Fruit fly (Drosophila melanogaster) ovary, adult (tissue): ENCODE measurements around the gene Sp7.

Source experiments
- CG17801 ChIP-seq: fragments of 200-800 bp; optimal IDR thresholded peaks from 2 replicates; lab custom pipeline; 2019; ENCODE audit warnings: missing biosample characterization, mild to moderate bottlenecking, missing genetic modification characterization, moderate library complexity; ENCODE audit not compliant: partially characterized antibody

Sp7 gene

dm6 chr3R:7759486-7759885 lies at the start of gene Sp7:
Gene Sp7 (plus strand): TSS chr3R:7759786.
- TF ChIP-seq CG17801 (GFP tag; lab: Kevin White, UChicago), result no peak

DNA sequence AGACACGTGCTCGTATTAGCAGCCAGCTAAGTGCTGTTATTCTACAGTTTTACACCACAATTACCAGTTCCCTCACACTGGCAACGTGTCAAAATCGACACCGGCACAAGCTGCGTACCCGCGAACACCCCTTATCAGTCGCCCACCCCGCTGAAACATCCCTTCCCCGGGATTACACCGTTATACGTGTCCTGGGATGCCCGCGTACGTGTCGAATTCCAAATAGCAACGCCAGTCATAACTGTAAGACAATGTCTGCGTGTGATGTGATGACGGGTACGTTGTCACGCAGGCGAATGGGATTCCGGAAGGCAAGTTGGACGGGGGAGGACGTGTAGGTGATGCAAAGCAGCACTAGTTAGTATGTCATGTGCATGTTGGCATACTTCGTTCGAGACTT lies 39.6 kb upstream of the Sp7 start:
- no peak for TF ChIP-seq CG17801 (GFP tag; lab: Kevin White, UChicago)

dm6 chr3R:7722117-7722516 lies 37.5 kb upstream of the Sp7 start, which contains the start of gene CG2616:
Gene CG2616 (plus strand): TSS chr3R:7722417.
- TF ChIP-seq CG17801 (GFP tag; lab: Kevin White, UChicago), result no peak

- no peak for TF ChIP-seq CG17801 (GFP tag; lab: Kevin White, UChicago)
These were observed 20.1 kb upstream of the Sp7 start, which contains the start of gene CG43254 for dm6 chr3R:7739463-7739862. Gene CG43254 (minus strand): TSS chr3R:7739563.

DNA sequence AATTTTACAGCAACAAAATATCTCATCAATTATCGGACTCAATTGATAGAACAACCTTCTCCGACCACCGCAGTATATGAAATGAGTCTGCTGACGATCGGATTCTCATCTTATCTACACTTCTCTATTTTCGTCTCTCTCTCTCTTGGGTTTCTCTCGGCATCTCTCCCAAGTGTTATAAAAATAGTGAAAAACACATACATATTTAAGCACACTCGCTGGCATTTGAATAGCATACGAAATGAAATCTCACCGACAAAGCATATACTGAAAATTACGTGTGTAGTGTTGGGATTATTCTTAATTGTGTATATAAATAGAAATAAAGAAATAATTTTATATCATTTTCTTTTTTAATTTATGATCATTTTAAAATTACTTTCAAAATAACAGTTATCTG lies 9.6 kb upstream of the Sp7 start, which contains the start of gene pyd3:
Gene pyd3 (minus strand): TSS at position 87 of the 400 bp plus-strand sequence.
- TF ChIP-seq CG17801 (GFP tag; lab: Kevin White, UChicago), result no peak

DNA sequence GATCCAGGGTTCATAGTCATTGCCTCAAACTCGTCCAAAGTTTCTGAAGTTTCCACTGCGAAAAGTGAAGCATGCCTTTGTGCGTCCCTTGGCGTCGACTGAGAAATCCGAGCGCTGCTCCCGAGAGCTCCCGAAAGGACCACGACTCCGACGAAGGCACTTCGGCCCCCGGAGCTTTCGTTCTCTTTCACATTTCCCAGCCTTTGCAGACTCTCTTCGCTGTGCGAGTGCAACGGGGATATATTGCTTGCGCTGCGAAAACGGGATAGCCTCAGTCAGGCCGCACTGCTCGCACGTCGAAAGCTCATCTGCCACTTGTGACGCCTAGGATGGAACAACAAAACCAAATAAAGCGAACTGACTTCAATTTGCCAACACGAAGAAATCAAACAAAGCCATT lies 6.1 kb upstream of the Sp7 start:
- no peak for TF ChIP-seq CG17801 (GFP tag; lab: Kevin White, UChicago)

DNA sequence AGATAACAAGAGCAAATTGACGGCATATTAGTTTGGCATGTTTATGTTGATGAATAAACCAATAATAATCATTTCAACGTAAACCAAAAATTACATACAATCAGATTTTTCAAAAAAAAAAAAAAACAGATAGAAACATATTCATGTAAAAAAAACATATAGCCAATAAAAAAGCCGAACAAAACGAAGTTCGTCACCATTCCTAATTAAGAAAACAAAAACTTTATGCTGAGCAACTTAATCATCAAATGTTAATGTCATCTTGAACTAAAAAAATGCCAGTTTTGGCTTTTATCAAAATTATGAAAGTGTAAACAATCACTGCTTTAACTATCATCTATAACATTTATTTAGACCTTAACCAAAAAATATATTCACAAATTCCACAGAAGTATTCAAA lies 1.8 kb upstream of the Sp7 start, which contains the start of gene CG10919:
Gene CG10919 (plus strand): TSS at position 301 of the 400 bp plus-strand sequence.
- no peak for TF ChIP-seq CG17801 (GFP tag; lab: Kevin White, UChicago)

dm6 chr3R:7760970-7761558 lies 1.5 kb downstream of the Sp7 start:
- TF ChIP-seq CG17801 (GFP tag; lab: Kevin White, UChicago), result no peak

dm6 chr3R:7771656-7772055 lies 12.1 kb downstream of the Sp7 start, which contains the start of gene CG11286:
Gene CG11286 (minus strand): TSS chr3R:7771756.
- no peak for TF ChIP-seq CG17801 (GFP tag; lab: Kevin White, UChicago)

DNA sequence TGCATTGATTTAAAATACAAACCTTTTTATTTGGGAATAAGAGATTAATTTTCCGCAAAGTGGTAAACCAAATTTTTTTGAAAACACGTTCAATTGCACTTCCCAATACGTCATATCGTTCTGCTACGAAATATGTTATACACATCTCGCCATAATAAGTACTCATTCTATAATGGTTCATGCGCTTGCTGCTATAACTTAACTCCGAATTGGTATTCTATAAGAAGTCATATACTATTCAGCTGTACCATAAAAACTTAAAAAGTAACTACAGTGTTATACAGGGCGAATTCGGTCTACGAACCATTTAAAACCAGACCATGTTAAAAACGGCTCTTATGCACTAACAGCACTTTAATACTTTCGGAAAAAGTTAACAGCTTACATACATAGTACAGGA lies 20.0 kb downstream of the Sp7 start:
- TF ChIP-seq CG17801 (GFP tag; lab: Kevin White, UChicago), result no peak

DNA sequence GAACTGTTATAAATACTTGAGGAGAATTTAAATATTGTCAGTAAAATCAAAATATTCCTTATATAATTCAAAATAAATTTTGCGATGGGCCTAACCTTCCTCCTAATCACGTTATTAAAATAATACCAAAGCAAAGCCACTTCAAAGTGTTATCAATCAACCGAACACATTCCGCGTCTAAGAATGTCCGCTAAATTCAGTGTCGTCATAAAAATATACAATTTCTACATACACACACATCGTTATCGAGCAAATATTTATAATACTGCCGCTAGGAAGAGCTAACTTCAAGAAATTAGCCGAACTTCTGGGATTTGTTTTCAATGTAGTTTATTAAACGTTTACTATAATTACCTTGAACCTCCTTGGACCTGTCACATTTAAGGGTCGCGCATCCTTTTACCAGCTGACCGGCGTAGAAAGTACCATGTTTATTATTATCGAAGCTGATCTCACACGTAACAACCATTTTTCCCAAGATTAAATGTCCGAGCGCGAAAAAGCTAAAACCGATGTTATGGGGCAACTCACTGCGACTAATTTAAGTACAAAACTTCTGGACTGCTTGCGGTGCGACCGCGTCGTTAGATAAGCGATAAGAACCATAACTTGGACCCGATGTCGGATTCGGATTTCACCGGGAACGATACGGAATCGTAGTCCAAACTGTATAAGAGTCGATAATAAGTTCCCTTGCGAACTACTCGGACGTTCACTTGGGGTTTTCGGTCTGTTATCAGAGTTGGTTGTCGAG lies 23.5 kb downstream of the Sp7 start, which contains the start of gene CG18747:
Gene CG18747 (minus strand): TSS at position 514 of the 754 bp plus-strand sequence.
- TF ChIP-seq CG17801 (GFP tag; lab: Kevin White, UChicago), result no peak

- no peak for TF ChIP-seq CG17801 (GFP tag; lab: Kevin White, UChicago)
These were observed 26.2 kb downstream of the Sp7 start, which contains the start of gene CG18745 for dm6 chr3R:7785784-7786183. Gene CG18745 (minus strand): TSS chr3R:7786119.

- TF ChIP-seq CG17801 (GFP tag; lab: Kevin White, UChicago), result no peak
These were observed 28.3 kb downstream of the Sp7 start, which contains the start of gene CG18748 for dm6 chr3R:7787899-7788298. Gene CG18748 (minus strand): TSS chr3R:7787923.

- TF ChIP-seq CG17801 (GFP tag; lab: Kevin White, UChicago), result no peak
These were observed 30.5 kb downstream of the Sp7 start, which contains the start of gene CG18746 for dm6 chr3R:7790087-7790486. Gene CG18746 (minus strand): TSS chr3R:7790187.

DNA sequence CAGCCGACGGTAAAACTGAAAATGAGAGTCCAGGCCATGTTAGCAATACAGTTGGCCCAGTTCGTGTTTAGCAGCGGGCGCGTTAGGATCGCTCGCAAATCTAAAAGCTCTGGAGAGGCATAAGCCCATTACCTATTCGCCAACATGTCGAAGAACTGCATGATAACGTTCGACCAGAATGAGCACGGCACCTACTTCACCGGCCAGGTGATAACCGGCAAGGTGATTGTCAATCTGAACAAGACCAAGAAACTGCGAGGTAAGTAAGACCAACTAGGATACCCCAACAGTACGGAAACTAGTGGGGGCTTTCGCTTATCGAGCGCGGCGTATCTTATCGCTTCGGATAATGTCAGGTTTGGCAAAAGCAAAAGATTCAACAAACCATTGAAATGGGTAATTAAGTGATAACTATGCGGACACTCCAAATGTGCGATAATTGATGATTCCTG lies 31.0 kb downstream of the Sp7 start, which contains the start of gene CG10086:
Gene CG10086 (plus strand): TSS at position 51 of the 452 bp plus-strand sequence.
- TF ChIP-seq CG17801 (GFP tag; lab: Kevin White, UChicago), result no peak
